Worm (Caenorhabditis elegans): ENCODE results near the gene F20G2.1.

F20G2.1 gene

ce11 chrV:13787948-13788681, 34.7 kb upstream of the F20G2.1 start:
- TF ChIP-seq flh-1 (GFP tag; optimal IDR thresholded peaks at IDR 0.05), result no peak
- TF ChIP-seq lin-13 (tag; optimal IDR thresholded peaks at IDR 0.05), result no peak
- no peak for TF ChIP-seq ztf-11 (tag; optimal IDR thresholded peaks at IDR 0.05)

ce11 chrV:13787225-13787898, 34.0 kb upstream of the F20G2.1 start, which contains the start of the genes F53C11.4 and F53C11.5:
TSS of gene F53C11.4 (minus strand) at chrV:13787352.
TSS of gene F53C11.5 (plus strand) at chrV:13787549.
- no peak for TF ChIP-seq cnd-1 (tag; optimal IDR thresholded peaks at IDR 0.05)
- no peak for TF ChIP-seq nhr-28 (tag; optimal IDR thresholded peaks at IDR 0.05)
- TF ChIP-seq mep-1 (tag; optimal IDR thresholded peaks at IDR 0.05), result peak; percentile 7
- no peak for TF ChIP-seq M03D4.4 (tag; optimal IDR thresholded peaks at IDR 0.05)
- TF ChIP-seq ces-1 (GFP tag; optimal IDR thresholded peaks at IDR 0.05), result no peak
- TF ChIP-seq nhr-237 (tag; optimal IDR thresholded peaks at IDR 0.05), result peak; percentile 30
- TF ChIP-seq nhr-76 (tag; optimal IDR thresholded peaks at IDR 0.05), result no peak
- TF ChIP-seq flh-1 (GFP tag; optimal IDR thresholded peaks at IDR 0.05), result no peak
- TF ChIP-seq unc-62 (GFP tag; optimal IDR thresholded peaks at IDR 0.05), result peak; percentile 43
- peak; percentile 42 for TF ChIP-seq lsy-2 (tag; optimal IDR thresholded peaks at IDR 0.05)
- TF ChIP-seq ztf-11 (tag; optimal IDR thresholded peaks at IDR 0.05), result no peak
- no peak for TF ChIP-seq mls-2 (tag; optimal IDR thresholded peaks at IDR 0.05)
- peak; percentile 8 for TF ChIP-seq unc-120 (tag; optimal IDR thresholded peaks at IDR 0.05; ENCODE audit: poor library complexity, severe bottlenecking)
- TF ChIP-seq snpc-4 (tag; optimal IDR thresholded peaks at IDR 0.05), result no peak
- no peak for TF ChIP-seq nhr-12 (tag; optimal IDR thresholded peaks at IDR 0.05)
- no peak for TF ChIP-seq bed-3 (GFP tag; optimal IDR thresholded peaks at IDR 0.05)
- no peak for TF ChIP-seq lin-13 (tag; optimal IDR thresholded peaks at IDR 0.05)
- TF ChIP-seq nhr-2 (tag; optimal IDR thresholded peaks at IDR 0.05), result peak; percentile 98

ce11 chrV:13785767-13786166, 32.4 kb upstream of the F20G2.1 start:
- TF ChIP-seq drap-1 (GFP tag; optimal IDR thresholded peaks at IDR 0.05) (no peak), lin-13 (tag; optimal IDR thresholded peaks at IDR 0.05) (no peak), blmp-1 (tag; optimal IDR thresholded peaks at IDR 0.05) (no peak), pha-4 (tag; optimal IDR thresholded peaks at IDR 0.05) (no peak), elt-3 (tag; optimal IDR thresholded peaks at IDR 0.05) (no peak), bed-3 (GFP tag; optimal IDR thresholded peaks at IDR 0.05) (no peak), mab-5 (tag; optimal IDR thresholded peaks at IDR 0.05) (no peak), sem-2 (GFP tag; optimal IDR thresholded peaks at IDR 0.05) (no peak), ceh-39 (tag; optimal IDR thresholded peaks at IDR 0.05) (no peak)

ce11 chrV:13782190-13782589, 28.8 kb upstream of the F20G2.1 start, which contains the start of gene decr-1.1:
TSS of gene decr-1.1 (plus strand) at chrV:13782399.
- TF ChIP-seq bed-3 (GFP tag; optimal IDR thresholded peaks at IDR 0.05) (no peak), nhr-12 (tag; optimal IDR thresholded peaks at IDR 0.05) (peak; percentile 19)

- TF ChIP-seq bed-3 (GFP tag; optimal IDR thresholded peaks at IDR 0.05), result no peak
- TF ChIP-seq lin-13 (tag; optimal IDR thresholded peaks at IDR 0.05), result no peak
- TF ChIP-seq ceh-83 (GFP tag; optimal IDR thresholded peaks at IDR 0.05), result no peak
- no peak for TF ChIP-seq unc-39 (tag; optimal IDR thresholded peaks at IDR 0.05)
Measured at ce11 chrV:13780902-13781301, 27.5 kb upstream of the F20G2.1 start.

- peak; percentile 34 for TF ChIP-seq unc-62 (GFP tag; optimal IDR thresholded peaks at IDR 0.05)
- TF ChIP-seq ces-1 (GFP tag; optimal IDR thresholded peaks at IDR 0.05), result no peak
Measured at ce11 chrV:13777857-13778256, 24.5 kb upstream of the F20G2.1 start, which contains the start of gene F53C11.9. TSS of gene F53C11.9 (plus strand) at chrV:13778015.

- TF ChIP-seq nhr-237 (tag; optimal IDR thresholded peaks at IDR 0.05) (no peak), mls-2 (tag; optimal IDR thresholded peaks at IDR 0.05) (no peak), unc-62 (GFP tag; optimal IDR thresholded peaks at IDR 0.05) (no peak), lsy-2 (tag; optimal IDR thresholded peaks at IDR 0.05) (no peak), unc-120 (tag; optimal IDR thresholded peaks at IDR 0.05; ENCODE audit: poor library complexity, severe bottlenecking) (no peak), hlh-1 (tag; optimal IDR thresholded peaks at IDR 0.05) (no peak), pha-4 (tag; optimal IDR thresholded peaks at IDR 0.05) (no peak), nhr-28 (tag; optimal IDR thresholded peaks at IDR 0.05) (no peak), snpc-4 (tag; optimal IDR thresholded peaks at IDR 0.05) (no peak), nhr-76 (tag; optimal IDR thresholded peaks at IDR 0.05) (no peak), tbx-8 (GFP tag; optimal IDR thresholded peaks at IDR 0.05) (no peak), ztf-11 (tag; optimal IDR thresholded peaks at IDR 0.05) (no peak), sem-2 (GFP tag; optimal IDR thresholded peaks at IDR 0.05) (no peak), flh-1 (GFP tag; optimal IDR thresholded peaks at IDR 0.05) (no peak), ceh-39 (tag; optimal IDR thresholded peaks at IDR 0.05) (no peak), ces-1 (GFP tag; optimal IDR thresholded peaks at IDR 0.05) (no peak), nhr-2 (tag; optimal IDR thresholded peaks at IDR 0.05) (no peak), ceh-83 (GFP tag; optimal IDR thresholded peaks at IDR 0.05) (no peak), sptf-1 (tag; optimal IDR thresholded peaks at IDR 0.05) (no peak)
Measured at ce11 chrV:13775529-13775928, 22.1 kb upstream of the F20G2.1 start, which contains the start of gene F53C11.1. TSS of gene F53C11.1 (plus strand) at chrV:13775796.
